Fruit fly (Drosophila melanogaster) whole organism: ENCODE data around the gene CG34447.
A peak's percentile ranks its signal among the peaks of the same experiment; 100 is the strongest.

ENCODE experiments used
- CG8478 ChIP-seq: fragments of >200 bp; optimal IDR thresholded peaks from 2 replicates; lab custom pipeline; 2018; ENCODE audit warnings: inconsistent platforms
- Dll ChIP-seq: fragments of >200 bp; optimal IDR thresholded peaks from 2 replicates; lab custom pipeline; 2017
- EcR ChIP-seq, 2 experiments: fragments of >200 bp; optimal IDR thresholded peaks; 2 replicates each; lab custom pipeline; 2017; ENCODE audit warnings: missing biosample characterization in 2 of 2, missing genetic modification characterization in 2 of 2, missing genetic modification reagents in 2 of 2
- pan ChIP-seq: fragments of >200 bp; optimal IDR thresholded peaks from 2 replicates; lab custom pipeline; 2017
- psq ChIP-seq: fragments of >200 bp; optimal IDR thresholded peaks from 2 replicates; lab custom pipeline; 2017
- usp ChIP-seq: fragments of >200 bp; optimal IDR thresholded peaks from 2 replicates; lab custom pipeline; 2017; ENCODE audit warnings: missing biosample characterization, missing genetic modification characterization, mixed read lengths

CG34447 gene

DNA sequence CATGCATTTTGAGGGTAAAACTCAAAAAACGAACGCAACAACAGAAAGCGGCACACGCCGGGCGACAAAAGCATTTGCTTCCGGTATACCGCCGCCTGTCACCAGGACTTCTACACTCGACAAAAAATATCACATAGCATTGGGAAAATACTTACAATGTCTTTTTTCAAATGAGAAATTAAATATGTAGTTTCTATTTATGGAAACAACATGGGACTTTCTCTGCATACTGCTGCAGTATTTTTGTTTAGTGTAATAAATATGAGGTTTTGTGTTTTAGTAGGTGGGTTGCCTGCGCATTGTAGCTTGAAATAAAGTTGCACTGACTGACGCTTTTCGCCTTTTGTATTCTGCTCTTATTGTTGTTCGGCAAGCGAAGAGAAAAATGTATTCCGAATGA, 22.7 kb downstream of the CG34447 start:
- TF ChIP-seq CG8478 (no peak), psq (lab: Kevin White, UChicago) (no peak)

DNA sequence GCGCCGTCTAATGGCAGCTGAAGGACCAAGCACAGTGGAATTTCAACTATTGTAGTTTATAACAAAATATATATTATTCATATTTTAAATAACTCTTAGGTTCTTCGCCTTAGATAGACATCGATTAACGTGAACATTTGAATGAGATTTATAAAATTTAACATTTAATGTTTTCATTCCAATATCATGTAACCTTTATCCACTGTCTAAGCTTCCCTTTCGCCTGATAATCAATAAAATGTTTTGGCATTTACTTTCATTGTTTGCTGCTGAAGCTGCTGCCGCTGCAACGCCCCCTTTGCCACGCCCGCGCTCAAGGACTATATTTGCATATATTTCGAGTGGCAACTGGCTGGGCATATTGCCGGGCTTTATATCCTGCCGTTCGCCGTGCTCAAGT, 24.9 kb downstream of the CG34447 start:
- TF ChIP-seq pan (lab: Kevin White, UChicago) (no peak), usp (GFP tag; lab: Kevin White, UChicago) (no peak), psq (lab: Kevin White, UChicago) (no peak), EcR (GFP tag; optimal IDR thresholded peaks at IDR 0.05; lab: Kevin White, UChicago) (no peak), CG8478 (no peak), Dll (lab: Kevin White, UChicago) (no peak)

DNA sequence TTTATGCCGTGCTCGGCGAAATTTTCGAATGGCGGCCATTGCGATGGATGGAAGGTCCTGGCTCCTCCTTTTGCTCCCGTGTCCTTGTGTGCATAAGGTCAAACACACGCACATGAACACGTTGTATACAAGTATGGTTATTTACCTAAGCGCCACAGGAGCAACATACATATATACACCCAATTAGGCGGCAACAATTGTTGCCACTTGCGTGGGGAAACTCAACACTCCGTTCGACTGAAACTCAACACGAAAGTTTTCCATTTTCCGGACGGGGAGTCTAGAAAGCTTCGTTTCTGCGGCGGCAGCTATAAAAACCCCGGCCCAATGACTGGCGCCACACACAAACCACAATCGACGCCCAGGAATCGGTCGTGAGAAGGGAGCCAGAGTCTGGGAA, 28.5 kb downstream of the CG34447 start, which contains the start of gene CG46448:
Gene CG46448 (plus strand): TSS at position 340 of the 400 bp plus-strand sequence.
- TF ChIP-seq usp (GFP tag; lab: Kevin White, UChicago): no peak
- no peak for TF ChIP-seq EcR (GFP tag; optimal IDR thresholded peaks at IDR 0.05; lab: Kevin White, UChicago)
- TF ChIP-seq pan (lab: Kevin White, UChicago): no peak
- no peak for TF ChIP-seq Dll (lab: Kevin White, UChicago)
- no peak for TF ChIP-seq psq (lab: Kevin White, UChicago)
- TF ChIP-seq CG8478: no peak

DNA sequence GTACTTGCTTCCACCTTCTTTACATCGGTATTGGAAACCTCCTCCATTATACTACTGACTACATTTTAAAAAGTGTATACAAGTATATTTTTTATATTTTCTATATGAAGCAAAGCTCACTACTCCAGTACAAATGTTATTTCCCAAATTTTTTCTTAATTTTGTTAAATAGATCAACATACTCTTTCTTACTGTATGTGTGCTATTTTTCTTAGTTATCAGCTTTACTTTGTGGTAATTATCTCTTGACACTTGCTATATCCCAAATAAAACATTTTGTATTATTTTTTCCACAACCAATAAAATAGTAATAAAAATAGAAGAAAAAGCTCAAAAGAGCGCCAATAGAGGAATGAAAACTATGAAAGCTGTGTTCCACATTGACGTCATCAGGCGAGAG, 29.2 kb downstream of the CG34447 start, which contains the start of gene CG43750:
Gene CG43750 (minus strand): TSS at position 101 of the 400 bp plus-strand sequence.
- TF ChIP-seq usp (GFP tag; lab: Kevin White, UChicago) (no peak), EcR (GFP tag; optimal IDR thresholded peaks at IDR 0.05; lab: Kevin White, UChicago) (no peak), CG8478 (no peak), psq (lab: Kevin White, UChicago) (no peak), Dll (lab: Kevin White, UChicago) (no peak), pan (lab: Kevin White, UChicago) (no peak)

DNA sequence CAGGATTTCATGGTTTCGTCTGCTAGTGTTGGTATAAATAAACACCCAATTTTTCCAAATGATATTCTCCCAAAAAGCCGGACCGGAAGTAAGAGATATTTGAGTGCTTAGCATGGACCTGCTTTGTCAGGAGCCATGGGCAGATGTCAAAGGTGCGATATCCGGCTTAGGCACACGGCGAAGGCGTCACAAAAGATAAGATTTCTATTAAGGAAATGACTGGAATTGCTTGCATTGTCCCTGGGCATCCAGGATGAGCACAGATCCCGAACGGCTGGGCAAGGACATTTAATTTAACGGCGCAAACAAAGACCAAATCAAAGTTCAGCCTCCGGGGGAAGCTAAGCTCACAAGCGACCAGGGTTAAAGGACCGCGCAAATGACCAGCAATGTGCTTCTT, 34.1 kb downstream of the CG34447 start, which contains the start of gene CG3557:
Gene CG3557 (minus strand): TSS at position 101 of the 400 bp plus-strand sequence.
- TF ChIP-seq EcR (GFP tag; optimal IDR thresholded peaks at IDR 0.05; lab: Kevin White, UChicago): no peak
- no peak for TF ChIP-seq Dll (lab: Kevin White, UChicago)
- TF ChIP-seq psq (lab: Kevin White, UChicago): no peak
- no peak for TF ChIP-seq CG8478
- no peak for TF ChIP-seq pan (lab: Kevin White, UChicago)
- no peak for TF ChIP-seq usp (GFP tag; lab: Kevin White, UChicago)

DNA sequence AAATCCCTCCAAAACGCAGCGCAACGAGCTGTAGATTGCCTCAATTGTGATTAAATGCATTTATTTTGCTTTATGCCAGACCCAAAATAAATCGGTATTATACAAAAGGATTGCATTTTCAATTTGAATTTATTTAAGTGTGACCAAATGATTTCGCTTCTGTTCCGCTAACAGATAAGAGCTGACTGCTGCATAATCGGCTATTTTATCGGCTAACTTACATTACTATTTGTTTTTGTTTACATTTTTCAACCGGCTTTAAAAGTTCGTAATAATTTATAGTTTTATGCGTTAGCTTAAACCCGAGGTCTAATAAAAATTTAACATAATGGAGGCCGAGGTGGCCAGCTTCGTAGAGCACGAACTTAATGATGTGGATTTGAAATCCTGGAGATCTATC, 36.8 kb downstream of the CG34447 start, which contains the start of gene PIG-Wa:
Gene PIG-Wa (plus strand): TSS at position 232 of the 400 bp plus-strand sequence.
- TF ChIP-seq psq (lab: Kevin White, UChicago): no peak
- no peak for TF ChIP-seq usp (GFP tag; lab: Kevin White, UChicago)
- TF ChIP-seq EcR (GFP tag; optimal IDR thresholded peaks at IDR 0.05; lab: Kevin White, UChicago): no peak
- TF ChIP-seq Dll (lab: Kevin White, UChicago): no peak
- TF ChIP-seq CG8478: no peak
- no peak for TF ChIP-seq pan (lab: Kevin White, UChicago)

DNA sequence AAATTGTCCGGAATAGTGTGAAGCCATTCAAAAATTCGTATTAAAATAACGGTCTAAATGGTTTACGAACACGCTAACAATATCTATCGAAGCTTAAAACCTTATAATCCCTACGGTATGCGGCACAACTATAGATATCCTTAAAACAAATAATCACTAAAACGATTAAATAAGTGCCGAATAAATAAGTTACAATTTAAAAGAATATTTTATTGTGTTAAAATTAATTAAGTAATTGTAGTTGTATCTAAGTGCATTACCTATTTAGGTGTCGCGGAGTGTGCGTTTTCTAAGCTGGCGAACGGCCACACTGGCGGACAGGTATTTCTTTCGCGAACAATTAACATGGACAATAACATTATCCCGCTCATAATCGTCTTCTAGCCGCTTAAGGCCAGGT, 39.0 kb downstream of the CG34447 start, which contains the start of gene Eogt:
Gene Eogt (plus strand): TSS at position 293 of the 400 bp plus-strand sequence.
- TF ChIP-seq Dll (lab: Kevin White, UChicago) (no peak), CG8478 (no peak), pan (lab: Kevin White, UChicago) (no peak), psq (lab: Kevin White, UChicago) (no peak), EcR (GFP tag; optimal IDR thresholded peaks at IDR 0.05; lab: Kevin White, UChicago) (no peak), usp (GFP tag; lab: Kevin White, UChicago) (no peak)

DNA sequence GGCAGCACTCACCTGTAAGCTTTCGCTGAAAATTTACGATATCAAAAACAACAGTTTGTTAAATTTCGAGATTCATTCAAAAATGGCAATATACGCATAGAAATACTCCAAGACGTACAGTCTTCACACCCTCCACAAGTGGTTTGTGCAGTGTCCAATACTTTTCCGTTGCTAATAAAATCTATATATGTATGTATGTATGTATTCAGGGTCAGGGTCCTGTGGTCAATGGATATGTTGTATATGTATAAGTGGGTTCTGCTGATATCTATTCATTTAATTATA, 43.5 kb downstream of the CG34447 start:
- no peak for TF ChIP-seq EcR (GFP tag; optimal IDR thresholded peaks at IDR 0.05; lab: Kevin White, UChicago)
- no peak for TF ChIP-seq pan (lab: Kevin White, UChicago)
- no peak for TF ChIP-seq CG8478
- TF ChIP-seq usp (GFP tag; lab: Kevin White, UChicago): no peak
- no peak for TF ChIP-seq Dll (lab: Kevin White, UChicago)
- TF ChIP-seq psq (lab: Kevin White, UChicago): no peak

DNA sequence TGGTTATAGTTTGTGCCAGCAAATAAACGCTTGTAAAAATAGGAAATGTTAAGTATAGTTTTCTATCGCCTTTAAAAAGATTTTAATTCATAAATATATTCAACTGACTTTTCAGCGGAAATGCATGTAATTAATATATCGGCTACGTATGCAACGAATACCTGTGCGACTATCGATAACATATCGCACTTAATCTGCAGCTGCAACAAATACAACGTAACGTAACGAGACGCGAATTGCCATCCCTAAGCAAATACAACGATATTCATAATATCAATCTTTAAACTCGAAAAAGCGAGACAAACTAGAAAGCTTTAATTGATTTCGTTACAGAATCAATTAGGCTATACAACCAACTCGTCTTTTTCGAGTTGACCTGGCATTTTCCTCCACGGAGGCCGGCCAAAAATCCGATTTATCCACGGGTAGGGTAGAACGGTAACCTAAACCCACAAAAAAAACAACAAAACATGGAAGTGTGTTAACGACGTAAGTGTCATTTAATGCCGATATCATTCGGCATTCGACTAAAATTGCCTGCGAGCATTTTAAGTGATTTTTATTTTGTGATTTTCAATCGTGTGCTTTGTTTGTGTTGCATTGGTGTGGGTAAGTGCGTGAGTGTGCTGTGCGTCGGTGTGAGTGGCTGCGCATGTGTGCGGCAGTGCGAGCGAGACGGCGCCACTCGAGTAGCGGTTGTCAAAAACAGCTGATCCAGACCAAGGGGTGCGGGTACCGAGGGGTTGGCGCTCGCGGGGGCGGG, 44.0 kb downstream of the CG34447 start, which contains the start of gene Atxn7:
Gene Atxn7 (plus strand): TSS at position 187 of the 763 bp plus-strand sequence.
- TF ChIP-seq CG8478: peak; percentile 60
- no peak for TF ChIP-seq Dll (lab: Kevin White, UChicago)

DNA sequence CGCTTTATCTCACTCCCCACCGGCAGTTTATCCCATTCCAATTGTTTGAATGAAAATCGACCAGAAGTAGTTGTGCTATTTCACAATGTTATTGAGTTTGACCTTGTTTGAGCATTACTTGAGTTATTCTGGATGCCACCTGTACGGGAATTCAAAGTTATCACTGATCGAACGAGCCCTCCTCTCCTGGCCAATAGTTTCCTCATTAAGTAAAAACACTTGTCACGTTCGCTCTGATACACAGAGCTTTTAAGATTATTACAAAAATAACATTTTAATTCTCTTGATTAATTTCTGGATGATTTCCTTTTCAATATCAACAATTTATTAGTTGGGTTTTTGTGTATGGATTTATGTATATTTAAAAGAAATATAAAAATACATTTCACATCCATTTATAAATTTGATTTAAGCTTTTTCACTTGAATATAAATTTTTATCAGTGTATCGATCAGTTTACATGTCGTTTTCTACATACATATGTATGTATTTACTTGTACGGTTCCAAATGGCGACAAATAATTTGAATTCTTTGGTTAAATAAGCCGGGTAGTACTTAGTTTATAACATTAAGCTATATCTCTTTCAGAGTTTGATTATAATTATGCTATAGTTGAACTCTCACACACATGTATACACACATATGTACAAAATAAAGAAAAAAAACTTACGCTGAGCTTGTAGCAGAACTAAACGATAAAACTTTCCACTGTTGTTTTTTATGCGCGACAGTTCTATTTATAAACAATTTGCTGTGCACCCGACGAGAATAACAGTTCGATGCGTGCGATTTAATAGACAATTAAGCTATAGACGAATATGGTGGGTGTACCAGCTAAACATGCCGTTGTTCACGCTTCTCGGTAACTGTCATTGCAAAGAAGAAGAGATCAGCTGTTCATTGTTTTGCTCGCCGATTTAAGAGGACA, 45.7 kb downstream of the CG34447 start, which contains the start of the genes CG3609 and CG15390:
Gene CG3609 (minus strand): TSS at position 810 of the 929 bp plus-strand sequence.
Gene CG15390 (plus strand): TSS at position 896 of the 929 bp plus-strand sequence.
- no peak for TF ChIP-seq usp (GFP tag; lab: Kevin White, UChicago)
- TF ChIP-seq EcR (GFP tag; optimal IDR thresholded peaks at IDR 0.05; lab: Kevin White, UChicago): no peak
- no peak for TF ChIP-seq CG8478
- TF ChIP-seq pan (lab: Kevin White, UChicago): no peak
- no peak for TF ChIP-seq psq (lab: Kevin White, UChicago)
- no peak for TF ChIP-seq Dll (lab: Kevin White, UChicago)

dm6 chr2L:2372112-2372449, 47.7 kb downstream of the CG34447 start:
- TF ChIP-seq pan (lab: Kevin White, UChicago) (no peak), CG8478 (no peak), EcR (GFP tag; optimal IDR thresholded peaks at IDR 0.05; lab: Kevin White, UChicago) (no peak), usp (GFP tag; lab: Kevin White, UChicago) (no peak), Dll (lab: Kevin White, UChicago) (no peak), psq (lab: Kevin White, UChicago) (no peak)
